Worm (Caenorhabditis elegans) whole organism, early embryonic: Measurements from ENCODE around the gene C47D12.5.
A peak's percentile ranks its signal among the peaks of the same experiment; 100 is the strongest.

Experiments used
- aly-1 ChIP-seq: sonication (generic microtip); optimal IDR thresholded peaks from 2 replicates; lab custom pipeline; 2016; ENCODE audit warnings: missing genetic modification characterization, missing compliant biosample characterization
- ama-1 ChIP-seq: fragments of 150-350 bp; optimal IDR thresholded peaks from 2 replicates; lab custom pipeline; 2014
- ets-7 ChIP-seq: sonication (generic microtip); optimal IDR thresholded peaks from 2 replicates; lab custom pipeline; 2016; ENCODE audit warnings: missing genotype, missing genetic modification characterization, missing compliant biosample characterization
- flt-1 ChIP-seq: fragments of 200-800 bp; sonication (Bioruptor generic); IDR thresholded peaks from 2 replicates; pipeline ENCODE4 v1.3.6; 2022; ENCODE audit warnings: missing genetic modification characterization, missing compliant biosample characterization
- pes-1 ChIP-seq: fragments of 200-800 bp; sonication (Bioruptor generic); IDR thresholded peaks from 2 replicates; pipeline ENCODE4 v1.3.6; 2022; ENCODE audit warnings: missing genetic modification reagents, missing genetic modification characterization, missing compliant biosample characterization
- scrt-1 ChIP-seq: fragments of 200-800 bp; sonication (Bioruptor generic); IDR thresholded peaks from 2 replicates; pipeline ENCODE4 v1.3.6; 2022; ENCODE audit warnings: missing genetic modification characterization, missing compliant biosample characterization
- tbx-37 ChIP-seq: fragments of 200-800 bp; sonication (Bioruptor generic); conservative IDR thresholded peaks from 2 replicates; pipeline ENCODE4 v1.3.6; 2022; ENCODE audit warnings: missing genetic modification reagents, missing genetic modification characterization, missing compliant biosample characterization

DNA sequence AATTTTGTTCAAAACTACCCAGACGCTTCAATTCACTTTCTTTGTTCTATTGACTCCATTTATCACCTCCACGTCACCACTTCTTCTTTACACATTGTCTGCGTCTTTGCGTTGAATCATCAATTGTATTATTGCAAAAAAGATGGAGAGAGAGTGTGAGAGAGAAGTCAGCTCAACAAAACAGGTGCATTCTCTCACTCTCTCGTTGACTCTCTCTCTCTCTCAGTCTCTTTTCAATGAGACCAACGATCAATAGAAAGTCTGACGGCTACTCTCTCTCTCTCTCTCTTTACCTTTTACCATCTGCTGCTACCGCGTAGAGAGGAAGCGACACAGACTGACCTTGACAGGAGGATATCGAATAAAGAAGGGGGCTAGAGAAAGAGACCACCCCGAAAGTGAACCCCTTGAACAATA lies 49.3 kb downstream of the C47D12.5 start:
- TF ChIP-seq ama-1 (lab: Kevin White, UChicago) = peak; percentile 90
- peak; percentile 7 for TF ChIP-seq ets-7
- TF ChIP-seq flt-1 (GFP tag; lab: Robert Waterston, UW) = 0 out of 2 replicates have a peak, but pooled peaks have one; percentile 10
- no peak for TF ChIP-seq pes-1 (GFP tag; lab: Robert Waterston, UW)
- TF ChIP-seq tbx-37 = no peak
- no peak for TF ChIP-seq aly-1 (tag; lab: Kevin White, UChicago)
- 0 out of 2 replicates have a peak, but pooled peaks have one; percentile 40 for TF ChIP-seq scrt-1
